Worm (Caenorhabditis elegans): ENCODE measurements around the gene djr-1.2.

Gene djr-1.2

DNA sequence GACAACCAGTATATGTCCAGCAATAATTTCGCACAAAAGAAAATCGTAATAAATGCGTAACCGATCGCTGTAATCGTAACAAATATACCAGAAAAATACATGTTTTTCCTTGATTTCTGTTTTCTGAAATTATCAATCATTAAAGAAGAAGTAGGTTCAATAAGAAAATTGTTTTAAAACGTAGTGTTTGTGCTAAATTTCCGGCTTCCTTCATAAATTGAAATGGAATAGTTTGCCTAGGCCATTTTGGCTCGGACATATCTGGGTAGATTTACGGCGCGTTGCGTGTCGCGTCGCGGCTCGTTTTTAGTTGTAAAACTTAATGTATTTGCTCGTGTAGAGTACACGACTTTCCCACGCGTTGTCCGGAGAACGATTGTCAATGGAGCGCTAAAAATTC, 28.0 kb upstream of the djr-1.2 start, which contains the start of gene F38H12.5:
Gene F38H12.5 (minus strand): TSS at position 101 of the 400 bp plus-strand sequence.
- TF ChIP-seq madf-2 (tag; optimal IDR thresholded peaks at IDR 0.05) (no peak), pqm-1 (tag; optimal IDR thresholded peaks at IDR 0.05) (no peak), ceh-14 (tag; optimal IDR thresholded peaks at IDR 0.05) (no peak), sdc-2 (tag; optimal IDR thresholded peaks at IDR 0.05) (no peak), ceh-24 (tag; optimal IDR thresholded peaks at IDR 0.05) (no peak), tbx-2 (tag; optimal IDR thresholded peaks at IDR 0.05) (no peak), unc-3 (GFP tag; conservative IDR thresholded peaks at IDR 0.05) (no peak), unc-3 (tag; optimal IDR thresholded peaks at IDR 0.05) (no peak), hlh-15 (tag; optimal IDR thresholded peaks at IDR 0.05) (no peak), ref-2 (tag; optimal IDR thresholded peaks at IDR 0.05) (no peak)

DNA sequence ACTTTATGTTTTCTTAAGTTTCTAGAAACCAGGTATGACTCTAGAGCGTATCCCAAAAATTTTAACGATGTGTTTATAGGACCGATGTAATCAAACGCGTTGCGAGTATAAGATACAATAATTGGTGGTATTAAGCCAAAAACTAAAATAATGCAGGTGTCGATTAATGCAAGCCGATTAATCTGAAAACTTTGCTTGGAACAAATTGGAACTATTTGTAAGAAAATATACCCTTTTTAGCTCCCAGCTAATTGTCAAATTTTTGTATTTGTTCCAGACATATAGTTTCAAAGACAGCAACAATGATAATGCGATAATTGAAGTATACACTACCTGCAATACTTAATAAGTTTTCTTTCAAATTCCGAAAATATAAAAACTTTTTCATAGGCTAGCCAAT, 26.4 kb upstream of the djr-1.2 start, which contains the start of gene srh-211:
Gene srh-211 (minus strand): TSS at position 101 of the 400 bp plus-strand sequence.
- TF ChIP-seq odd-2 (tag; optimal IDR thresholded peaks at IDR 0.05) (no peak), pax-1 (tag; optimal IDR thresholded peaks at IDR 0.05) (no peak), unc-42 (tag; optimal IDR thresholded peaks at IDR 0.05) (no peak), rnt-1 (tag; optimal IDR thresholded peaks at IDR 0.05) (no peak)

DNA sequence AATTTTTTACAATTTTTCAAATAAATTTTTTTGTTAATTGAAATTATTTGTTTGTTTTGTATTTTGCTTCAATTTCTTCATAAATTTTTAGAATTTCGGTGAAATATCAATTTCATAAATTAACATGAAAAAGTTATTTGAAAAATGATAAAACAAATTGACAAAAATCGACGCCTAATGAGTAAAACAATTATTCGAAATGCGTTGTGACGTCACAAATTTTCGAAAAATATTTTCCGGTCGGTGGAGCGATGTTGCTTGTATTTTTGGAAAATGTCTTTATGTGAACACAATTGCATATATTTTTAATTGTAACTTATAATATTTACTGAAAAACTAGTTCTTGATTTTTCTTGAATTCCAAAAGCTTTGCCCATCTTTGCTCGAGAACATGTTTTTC, 25.6 kb upstream of the djr-1.2 start:
- TF ChIP-seq sox-4 (tag; optimal IDR thresholded peaks at IDR 0.05) (no peak), fkh-6 (tag; optimal IDR thresholded peaks at IDR 0.05) (no peak), ceh-6 (GFP tag; optimal IDR thresholded peaks at IDR 0.05) (no peak), fax-1 (tag; optimal IDR thresholded peaks at IDR 0.05) (no peak), Y22D7AL.16 (tag; optimal IDR thresholded peaks at IDR 0.05) (no peak), T23F11.4 (GFP tag; optimal IDR thresholded peaks at IDR 0.05) (no peak), dve-1 (tag; optimal IDR thresholded peaks at IDR 0.05) (no peak), unc-3 (GFP tag; conservative IDR thresholded peaks at IDR 0.05) (no peak), unc-3 (tag; optimal IDR thresholded peaks at IDR 0.05) (no peak), pag-3 (tag; optimal IDR thresholded peaks at IDR 0.05; ENCODE audit: borderline replicate concordance) (no peak), ceh-22 (tag; optimal IDR thresholded peaks at IDR 0.05) (no peak), hlh-13 (GFP tag; optimal IDR thresholded peaks at IDR 0.05) (no peak), mec-3 (tag; optimal IDR thresholded peaks at IDR 0.05; ENCODE audit: borderline replicate concordance) (no peak), zip-5 (tag; optimal IDR thresholded peaks at IDR 0.05) (no peak)

ce11 chrV:4073455-4073854, 18.5 kb upstream of the djr-1.2 start, which contains the start of gene otpl-2:
Gene otpl-2 (plus strand): TSS chrV:4073755.
- TF ChIP-seq fkh-10 (GFP tag; optimal IDR thresholded peaks at IDR 0.05), result no peak
- no peak for TF ChIP-seq mec-3 (tag; optimal IDR thresholded peaks at IDR 0.05; ENCODE audit: borderline replicate concordance)
- no peak for TF ChIP-seq ceh-19 (GFP tag; optimal IDR thresholded peaks at IDR 0.05)
- TF ChIP-seq odd-2 (tag; optimal IDR thresholded peaks at IDR 0.05), result no peak
- no peak for TF ChIP-seq Y22D7AL.16 (tag; optimal IDR thresholded peaks at IDR 0.05)
- no peak for TF ChIP-seq ceh-6 (GFP tag; optimal IDR thresholded peaks at IDR 0.05)
- no peak for TF ChIP-seq ceh-30 (tag; optimal IDR thresholded peaks at IDR 0.05)
- no peak for TF ChIP-seq dmd-4 (tag; optimal IDR thresholded peaks at IDR 0.05; ENCODE audit: borderline replicate concordance)
- no peak for TF ChIP-seq eyg-1 (tag; optimal IDR thresholded peaks at IDR 0.05)

- TF ChIP-seq ztf-16 (tag; optimal IDR thresholded peaks at IDR 0.05) (no peak), ceh-45 (GFP tag; IDR thresholded peaks at IDR 0.05) (no peak), ceh-2 (tag; optimal IDR thresholded peaks at IDR 0.05) (no peak), T23F11.4 (GFP tag; optimal IDR thresholded peaks at IDR 0.05) (no peak), hlh-13 (GFP tag; optimal IDR thresholded peaks at IDR 0.05) (no peak), unc-86 (tag; optimal IDR thresholded peaks at IDR 0.05) (no peak), ceh-9 (tag; optimal IDR thresholded peaks at IDR 0.05) (no peak), ahr-1 (tag; optimal IDR thresholded peaks at IDR 0.05) (no peak), unc-55 (GFP tag; optimal IDR thresholded peaks at IDR 0.05) (no peak)
Measured at ce11 chrV:4056203-4056602, 1.3 kb upstream of the djr-1.2 start.

Data from whole organism, late embryonic.